Worm (Caenorhabditis elegans) whole organism, L1 larva: ENCODE data around the gene C13C4.8.

Experiments used
- C34B4.2 ChIP-seq: sonication (generic microtip); optimal IDR thresholded peaks from 2 replicates; lab custom pipeline; 2017; ENCODE audit warnings: mild to moderate bottlenecking, missing genetic modification characterization, missing compliant biosample characterization
- F16B12.6 ChIP-seq: fragments of 150-350 bp; optimal IDR thresholded peaks from 2 replicates; lab custom pipeline; 2014; ENCODE audit warnings: missing biosample characterization, missing genetic modification characterization
- alr-1 ChIP-seq: fragments of 200-800 bp; sonication (Bioruptor generic); optimal IDR thresholded peaks from 2 replicates; lab custom pipeline; 2018; ENCODE audit warnings: borderline replicate concordance, mild to moderate bottlenecking, missing genetic modification characterization, missing compliant biosample characterization
- aly-2 ChIP-seq: fragments of 150-350 bp; optimal IDR thresholded peaks from 2 replicates; lab custom pipeline; 2014; ENCODE audit warnings: missing biosample characterization, missing genetic modification characterization
- ama-1 ChIP-seq: fragments of 150-350 bp; optimal IDR thresholded peaks from 2 replicates; lab custom pipeline; 2014
- blmp-1 ChIP-seq: fragments of 150-350 bp; optimal IDR thresholded peaks from 2 replicates; lab custom pipeline; 2014; ENCODE audit warnings: missing biosample characterization, missing genetic modification characterization
- ceh-63 ChIP-seq: fragments of 200-800 bp; sonication (Bioruptor generic); optimal IDR thresholded peaks from 2 replicates; lab custom pipeline; 2018; ENCODE audit warnings: mild to moderate bottlenecking, missing genetic modification characterization, missing compliant biosample characterization
- ceh-8 ChIP-seq: fragments of 200-800 bp; sonication (Bioruptor generic); optimal IDR thresholded peaks from 2 replicates; lab custom pipeline; 2018; ENCODE audit warnings: mild to moderate bottlenecking, missing genetic modification characterization, moderate library complexity, missing compliant biosample characterization
- ceh-82 ChIP-seq, 3 experiments: fragments of 150-350 bp in 1 of 3; sonication (generic microtip) in 2 of 3; optimal IDR thresholded peaks; 2 replicates each; lab custom pipeline; 2014 to 2017; ENCODE audit warnings: missing biosample characterization in 3 of 3, missing genetic modification characterization in 3 of 3
- ces-1 ChIP-seq: fragments of 150-350 bp; optimal IDR thresholded peaks from 2 replicates; lab custom pipeline; 2014; ENCODE audit warnings: missing biosample characterization, missing genetic modification reagents, missing genetic modification characterization
- efl-1 ChIP-seq, 4 experiments: fragments of 150-350 bp; optimal IDR thresholded peaks in 3 of 4; peaks in 1 of 4; 1 replicate in 1 of 4; 2 replicates in 3 of 4; lab custom pipeline; 2014; ENCODE audit warnings: missing biosample characterization in 2 of 4, missing genetic modification characterization in 2 of 4, missing genetic modification reagents in 2 of 4
- egl-13 ChIP-seq: sonication (generic microtip); optimal IDR thresholded peaks from 2 replicates; lab custom pipeline; 2016; ENCODE audit warnings: missing genotype, missing genetic modification reagents, missing genetic modification characterization, missing compliant biosample characterization
- egl-27 ChIP-seq, 2 experiments: fragments of 150-350 bp in 1 of 2; sonication (generic microtip); optimal IDR thresholded peaks; 3 replicates each; lab custom pipeline; 2017 to 2018; ENCODE audit warnings: missing biosample characterization in 2 of 2, missing genetic modification characterization in 2 of 2, missing genetic modification reagents in 2 of 2
- fkh-10 ChIP-seq: sonication (generic microtip); optimal IDR thresholded peaks from 2 replicates; lab custom pipeline; 2017; ENCODE audit warnings: missing biosample characterization, missing genetic modification reagents, missing genetic modification characterization
- grh-1 ChIP-seq: fragments of 200-800 bp; sonication (Bioruptor generic); IDR thresholded peaks from 2 replicates; pipeline ENCODE4 v1.3.6; 2022; ENCODE audit warnings: missing genetic modification reagents, missing genetic modification characterization, missing compliant biosample characterization
- hpl-2 ChIP-seq: fragments of 150-350 bp; optimal IDR thresholded peaks from 2 replicates; lab custom pipeline; 2014; ENCODE audit warnings: missing biosample characterization, missing genetic modification reagents, missing genetic modification characterization
- isw-1 ChIP-seq: fragments of 200-800 bp; sonication (Bioruptor generic); IDR thresholded peaks from 2 replicates; pipeline ENCODE4 v1.3.6; 2022; ENCODE audit warnings: missing genetic modification characterization, missing compliant biosample characterization
- lin-13 ChIP-seq: fragments of 150-350 bp; optimal IDR thresholded peaks from 2 replicates; lab custom pipeline; 2014; ENCODE audit warnings: missing biosample characterization, missing genetic modification reagents, missing genetic modification characterization
- lin-35 ChIP-seq, 2 experiments: fragments of 150-350 bp; optimal IDR thresholded peaks; 2 replicates each; lab custom pipeline; 2014; ENCODE audit warnings: missing biosample characterization in 2 of 2, missing genetic modification characterization in 2 of 2, missing genetic modification reagents in 2 of 2
- lin-39 ChIP-seq: fragments of 150-350 bp; optimal IDR thresholded peaks from 2 replicates; lab custom pipeline; 2014; ENCODE audit warnings: missing biosample characterization, missing genetic modification reagents, missing genetic modification characterization
- mef-2 ChIP-seq: fragments of 150-350 bp; optimal IDR thresholded peaks from 2 replicates; lab custom pipeline; 2014; ENCODE audit warnings: missing biosample characterization, missing genetic modification characterization
- nhr-20 ChIP-seq: sonication (generic microtip); optimal IDR thresholded peaks from 2 replicates; lab custom pipeline; 2016; ENCODE audit warnings: mild to moderate bottlenecking, missing genetic modification characterization, missing compliant biosample characterization
- nhr-237 ChIP-seq: fragments of 150-350 bp; optimal IDR thresholded peaks from 2 replicates; lab custom pipeline; 2014; ENCODE audit warnings: missing biosample characterization, missing genetic modification characterization
- nhr-28 ChIP-seq: fragments of 150-350 bp; optimal IDR thresholded peaks from 2 replicates; lab custom pipeline; 2014; ENCODE audit warnings: missing biosample characterization, missing genetic modification characterization
- nhr-71 ChIP-seq: sonication (generic microtip); optimal IDR thresholded peaks from 2 replicates; lab custom pipeline; 2016; ENCODE audit warnings: mild to moderate bottlenecking, missing genetic modification characterization, moderate library complexity, missing compliant biosample characterization
- nhr-76 ChIP-seq: sonication (generic microtip); optimal IDR thresholded peaks from 2 replicates; lab custom pipeline; 2017; ENCODE audit warnings: missing biosample characterization, missing genetic modification characterization
- nhr-84 ChIP-seq: sonication (generic microtip); optimal IDR thresholded peaks from 2 replicates; lab custom pipeline; 2017; ENCODE audit warnings: missing biosample characterization, missing genetic modification characterization
- pag-3 ChIP-seq: sonication (generic microtip); optimal IDR thresholded peaks from 2 replicates; lab custom pipeline; 2017; ENCODE audit warnings: missing genetic modification characterization, mild to moderate bottlenecking, missing compliant biosample characterization, antibody characterized with exemption, borderline replicate concordance; ENCODE audit not compliant: insufficient read depth
- rnt-1 ChIP-seq: sonication (generic microtip); optimal IDR thresholded peaks from 2 replicates; lab custom pipeline; 2016; ENCODE audit warnings: mild to moderate bottlenecking, missing genetic modification characterization, moderate library complexity, missing compliant biosample characterization
- skn-1 ChIP-seq: fragments of 150-350 bp; optimal IDR thresholded peaks from 2 replicates; lab custom pipeline; 2014; ENCODE audit warnings: missing biosample characterization, missing genetic modification characterization
- snu-23 ChIP-seq: sonication (generic microtip); optimal IDR thresholded peaks from 2 replicates; lab custom pipeline; 2016; ENCODE audit warnings: missing genetic modification characterization, missing compliant biosample characterization
- sup-37 ChIP-seq: fragments of 200-800 bp; sonication (Bioruptor generic); optimal IDR thresholded peaks from 2 replicates; lab custom pipeline; 2018; ENCODE audit warnings: mild to moderate bottlenecking, missing genetic modification characterization, missing compliant biosample characterization
- swsn-7 ChIP-seq: sonication (generic microtip); optimal IDR thresholded peaks from 2 replicates; lab custom pipeline; 2016; ENCODE audit warnings: missing genetic modification characterization, missing compliant biosample characterization
- tbx-2 ChIP-seq: sonication (generic microtip); optimal IDR thresholded peaks from 2 replicates; lab custom pipeline; 2016; ENCODE audit warnings: missing genetic modification characterization, missing compliant biosample characterization
- unc-130 ChIP-seq: fragments of 150-350 bp; optimal IDR thresholded peaks from 2 replicates; lab custom pipeline; 2017; ENCODE audit warnings: missing biosample characterization, missing genetic modification characterization, inconsistent platforms
- unc-86 ChIP-seq: sonication (generic microtip); optimal IDR thresholded peaks from 2 replicates; lab custom pipeline; 2016; ENCODE audit warnings: missing genetic modification characterization, missing compliant biosample characterization
- unc-98 ChIP-seq: fragments of 200-800 bp; sonication (Bioruptor generic); IDR thresholded peaks from 2 replicates; pipeline ENCODE4 v1.3.6; 2022; ENCODE audit warnings: missing genetic modification characterization, missing compliant biosample characterization
- vab-15 ChIP-seq: sonication (generic microtip); optimal IDR thresholded peaks from 2 replicates; lab custom pipeline; 2017; ENCODE audit warnings: missing genotype, mild to moderate bottlenecking, missing genetic modification characterization, missing compliant biosample characterization
- xbp-1 ChIP-seq: sonication (generic microtip); optimal IDR thresholded peaks from 2 replicates; lab custom pipeline; 2016; ENCODE audit warnings: missing genetic modification characterization, missing compliant biosample characterization
- zip-4 ChIP-seq: fragments of 200-800 bp; sonication (Bioruptor generic); optimal IDR thresholded peaks from 2 replicates; lab custom pipeline; 2018; ENCODE audit warnings: mild to moderate bottlenecking, missing genetic modification characterization, moderate library complexity, missing compliant biosample characterization
- ztf-11 ChIP-seq, 2 experiments: sonication (generic microtip); optimal IDR thresholded peaks; 2 replicates each; lab custom pipeline; 2016 to 2017; ENCODE audit warnings: missing genetic modification characterization in 2 of 2, missing biosample characterization in 1 of 2, missing compliant biosample characterization in 1 of 2

Gene C13C4.8

ce11 chrV:12100794-12101343 lies 16.9 kb upstream of the C13C4.8 start, which contains the start of gene nhr-154 (continued):
- TF ChIP-seq vab-15 (tag; lab: Kevin White, UChicago) (no peak), nhr-71 (peak; percentile 27), egl-27 (tag; optimal IDR thresholded peaks at IDR 0.05; lab: Kevin White, UChicago) (no peak), tbx-2 (tag; lab: Kevin White, UChicago) (no peak), ama-1 (lab: Kevin White, UChicago) (no peak), mef-2 (tag; lab: Kevin White, UChicago) (no peak), fkh-10 (GFP tag; lab: Kevin White, UChicago) (no peak), blmp-1 (tag; lab: Kevin White, UChicago) (peak; percentile 25), pag-3 (tag; lab: Kevin White, UChicago) (no peak), ces-1 (GFP tag; lab: Kevin White, UChicago) (no peak), nhr-237 (tag; lab: Kevin White, UChicago) (no peak), lin-39 (no peak), grh-1 (GFP tag; lab: Robert Waterston, UW) (no peak), ceh-8 (GFP tag; lab: Kevin White, UChicago) (no peak), rnt-1 (tag; lab: Kevin White, UChicago) (no peak), nhr-84 (tag; lab: Kevin White, UChicago) (no peak), egl-13 (tag; lab: Kevin White, UChicago) (no peak), zip-4 (peak; percentile 54), unc-98 (GFP tag; lab: Robert Waterston, UW) (no peak), aly-2 (no peak), lin-13 (GFP tag; lab: Kevin White, UChicago) (no peak), alr-1 (tag; lab: Kevin White, UChicago) (no peak), sup-37 (GFP tag; lab: Kevin White, UChicago) (no peak), F16B12.6 (tag; lab: Kevin White, UChicago) (no peak), ztf-11 (tag; optimal IDR thresholded peaks at IDR 0.05; lab: Kevin White, UChicago) (no peak), isw-1 (GFP tag; lab: Robert Waterston, UW) (no peak), xbp-1 (no peak), swsn-7 (tag; lab: Kevin White, UChicago) (no peak), ceh-82 (tag; optimal IDR thresholded peaks at IDR 0.05; lab: Kevin White, UChicago) (no peak), ceh-63 (GFP tag; lab: Kevin White, UChicago) (no peak), C34B4.2 (no peak), efl-1 (optimal IDR thresholded peaks at IDR 0.05; lab: Kevin White, UChicago) (peak; percentile 31 to 32), efl-1 (GFP tag; optimal IDR thresholded peaks at IDR 0.05 in 1 of 2; lab: Kevin White, UChicago) (peak in 1 of 2 experiments; percentile 70), unc-130 (tag; lab: Kevin White, UChicago) (no peak), skn-1 (peak; percentile 75), nhr-28 (tag; lab: Kevin White, UChicago) (no peak), nhr-76 (tag; lab: Kevin White, UChicago) (no peak), nhr-20 (tag; lab: Kevin White, UChicago) (peak; percentile 60), unc-86 (tag; lab: Kevin White, UChicago) (no peak)

DNA sequence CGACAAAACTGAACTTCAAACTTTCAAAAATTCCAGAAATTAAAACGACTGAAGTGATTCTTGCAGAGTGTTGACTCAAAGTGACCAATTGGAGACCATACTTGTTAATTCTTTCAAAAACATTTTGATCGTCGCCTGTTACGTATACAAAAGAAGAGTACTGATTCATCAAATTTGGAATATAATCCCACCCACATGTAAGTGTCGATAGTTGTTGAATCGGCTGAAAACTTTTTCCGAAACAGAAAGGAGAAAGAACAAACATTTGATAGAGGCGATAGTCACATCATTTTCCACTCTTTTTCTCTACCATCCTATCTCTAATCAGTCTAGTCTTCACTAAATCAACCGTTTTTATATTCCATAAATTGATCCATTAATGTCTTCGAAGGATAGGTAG lies 13.9 kb upstream of the C13C4.8 start, which contains the start of gene nhr-153:
Gene nhr-153, plus strand, starts transcription at position 301 of the 400 bp plus-strand sequence.
- TF ChIP-seq ztf-11 (tag; optimal IDR thresholded peaks at IDR 0.05; lab: Kevin White, UChicago) (no peak), snu-23 (GFP tag; lab: Kevin White, UChicago) (peak; percentile 10), hpl-2 (GFP tag; lab: Kevin White, UChicago) (no peak), lin-35 (GFP tag; optimal IDR thresholded peaks at IDR 0.05; lab: Kevin White, UChicago) (peak in 1 of 2 experiments; percentile 11), tbx-2 (tag; lab: Kevin White, UChicago) (no peak)
- TF ChIP-seq, all 84 proteins: peak for 2
